Fruit fly (Drosophila melanogaster) whole organism, embryonic: ENCODE results near the gene CG4586.

Source experiments
- Adf1 ChIP-seq: fragments of 200-800 bp; sonication (Bioruptor generic); IDR thresholded peaks from 2 replicates; pipeline ENCODE4 v1.3.6; 2022; ENCODE audit warnings: missing biosample characterization, missing genetic modification characterization
- CG10462 ChIP-seq: fragments of 200-800 bp; sonication (Bioruptor generic); optimal IDR thresholded peaks from 2 replicates; lab custom pipeline; 2016; ENCODE audit warnings: missing biosample characterization, missing genetic modification characterization
- CG11560 ChIP-seq: fragments of 200-800 bp; sonication (Bioruptor generic); IDR thresholded peaks from 3 replicates; pipeline ENCODE4 v1.3.6; 2022; ENCODE audit warnings: missing biosample characterization, missing genetic modification characterization
- CG12104 ChIP-seq: fragments of 200-800 bp; sonication (Bioruptor generic); optimal IDR thresholded peaks from 3 replicates; lab custom pipeline; 2016; ENCODE audit warnings: missing biosample characterization, missing genetic modification characterization
- CG12236 ChIP-seq: fragments of 200-800 bp; sonication (Bioruptor generic); optimal IDR thresholded peaks from 2 replicates; lab custom pipeline; 2016; ENCODE audit warnings: missing biosample characterization, missing genetic modification characterization
- CG1233 ChIP-seq: fragments of 200-800 bp; sonication (Bioruptor generic); optimal IDR thresholded peaks from 4 replicates; lab custom pipeline; 2018; ENCODE audit warnings: missing biosample characterization, mild to moderate bottlenecking, missing genetic modification characterization
- CG13287 ChIP-seq: fragments of 200-800 bp; sonication (Bioruptor generic); IDR thresholded peaks from 2 replicates; pipeline ENCODE4 v1.3.6; 2022; ENCODE audit warnings: missing biosample characterization, missing genetic modification characterization; ENCODE audit not compliant: partially characterized antibody
- CG14965 ChIP-seq: fragments of 200-800 bp; sonication (Bioruptor generic); optimal IDR thresholded peaks from 2 replicates; lab custom pipeline; 2016; ENCODE audit warnings: missing biosample characterization, missing genetic modification characterization, borderline replicate concordance
- CG2202 ChIP-seq: fragments of 200-800 bp; sonication (Bioruptor generic); optimal IDR thresholded peaks from 2 replicates; lab custom pipeline; 2018; ENCODE audit warnings: missing biosample characterization, mild to moderate bottlenecking, missing genetic modification characterization
- CG2678 ChIP-seq: fragments of 200-800 bp; sonication (Bioruptor generic); optimal IDR thresholded peaks from 3 replicates; lab custom pipeline; 2019; ENCODE audit warnings: missing biosample characterization, mild to moderate bottlenecking, missing genetic modification characterization, moderate library complexity
- CG31365 ChIP-seq: fragments of 200-800 bp; sonication (Bioruptor generic); optimal IDR thresholded peaks from 2 replicates; lab custom pipeline; 2018; ENCODE audit warnings: missing biosample characterization, mild to moderate bottlenecking, missing genetic modification characterization
- CG32767 ChIP-seq: fragments of 200-800 bp; sonication (Bioruptor generic); IDR thresholded peaks from 2 replicates; pipeline ENCODE4 v1.3.6; 2022; ENCODE audit warnings: missing biosample characterization, missing genetic modification characterization
- CG3407 ChIP-seq: fragments of 200-800 bp; sonication (Bioruptor generic); optimal IDR thresholded peaks from 2 replicates; lab custom pipeline; 2018; ENCODE audit warnings: missing biosample characterization, mild to moderate bottlenecking, missing genetic modification characterization
- CG4854 ChIP-seq: fragments of 200-800 bp; sonication (Bioruptor generic); optimal IDR thresholded peaks from 2 replicates; lab custom pipeline; 2016; ENCODE audit warnings: missing biosample characterization, missing genetic modification characterization, inconsistent platforms
- CG6654 ChIP-seq: fragments of 200-800 bp; sonication (Bioruptor generic); optimal IDR thresholded peaks from 2 replicates; lab custom pipeline; 2017; ENCODE audit warnings: missing biosample characterization, mild to moderate bottlenecking, missing genetic modification characterization
- CG7839 ChIP-seq: fragments of 200-800 bp; sonication (Bioruptor generic); optimal IDR thresholded peaks from 3 replicates; lab custom pipeline; 2018; ENCODE audit warnings: missing biosample characterization, mild to moderate bottlenecking, missing genetic modification characterization, moderate library complexity
- CG7987 ChIP-seq: fragments of 200-800 bp; sonication (Bioruptor generic); optimal IDR thresholded peaks from 2 replicates; lab custom pipeline; 2018; ENCODE audit warnings: missing biosample characterization, mild to moderate bottlenecking, missing genetic modification characterization, moderate library complexity
- CHES-1-like ChIP-seq: fragments of 200-800 bp; sonication (Bioruptor generic); optimal IDR thresholded peaks from 2 replicates; lab custom pipeline; 2016; ENCODE audit warnings: missing biosample characterization, missing genetic modification characterization
- Fer3 ChIP-seq: fragments of 200-800 bp; sonication (Bioruptor generic); optimal IDR thresholded peaks from 2 replicates; lab custom pipeline; 2018; ENCODE audit warnings: missing biosample characterization, mild to moderate bottlenecking, missing genetic modification characterization, moderate library complexity
- MTF-1 ChIP-seq: fragments of 200-800 bp; sonication (Bioruptor generic); optimal IDR thresholded peaks from 2 replicates; lab custom pipeline; 2018; ENCODE audit warnings: missing biosample characterization, mild to moderate bottlenecking, missing genetic modification characterization, borderline replicate concordance
- PHDP ChIP-seq: fragments of 200-800 bp; sonication (Bioruptor generic); optimal IDR thresholded peaks from 3 replicates; lab custom pipeline; 2018; ENCODE audit warnings: missing biosample characterization, mild to moderate bottlenecking, missing genetic modification characterization, moderate library complexity
- Rfx ChIP-seq: fragments of 200-800 bp; sonication (Bioruptor generic); IDR thresholded peaks from 2 replicates; pipeline ENCODE4 v1.3.6; 2022; ENCODE audit warnings: missing biosample characterization, missing genetic modification characterization
- Sin3A ChIP-seq: fragments of >200 bp; optimal IDR thresholded peaks from 2 replicates; lab custom pipeline; 2018
- Spps ChIP-seq: fragments of 200-800 bp; sonication (Bioruptor generic); optimal IDR thresholded peaks from 2 replicates; lab custom pipeline; 2018; ENCODE audit warnings: missing biosample characterization, mild to moderate bottlenecking, missing genetic modification characterization
- ac ChIP-seq: fragments of 200-800 bp; sonication (Bioruptor generic); optimal IDR thresholded peaks from 3 replicates; lab custom pipeline; 2017; ENCODE audit warnings: missing biosample characterization, mild to moderate bottlenecking, missing genetic modification characterization
- az2 ChIP-seq: fragments of 200-800 bp; sonication (Bioruptor generic); optimal IDR thresholded peaks from 3 replicates; lab custom pipeline; 2016; ENCODE audit warnings: missing biosample characterization, missing genetic modification characterization
- bcd ChIP-seq: fragments of 200-800 bp; sonication (Bioruptor generic); optimal IDR thresholded peaks from 2 replicates; lab custom pipeline; 2017; ENCODE audit warnings: missing biosample characterization, mild to moderate bottlenecking, missing genetic modification characterization
- cad ChIP-seq: fragments of >200 bp; optimal IDR thresholded peaks from 2 replicates; lab custom pipeline; 2017; ENCODE audit warnings: missing biosample characterization, missing genetic modification characterization
- cas ChIP-seq: fragments of 200-800 bp; sonication (Bioruptor generic); IDR thresholded peaks from 2 replicates; pipeline ENCODE4 v1.3.6; 2022; ENCODE audit warnings: missing biosample characterization, missing genetic modification characterization
- dm ChIP-seq: fragments of 200-800 bp; sonication (Bioruptor generic); optimal IDR thresholded peaks from 3 replicates; lab custom pipeline; 2016; ENCODE audit warnings: missing biosample characterization, missing genetic modification characterization
- dmrt11E ChIP-seq: fragments of 200-800 bp; sonication (Bioruptor generic); optimal IDR thresholded peaks from 3 replicates; lab custom pipeline; 2018; ENCODE audit warnings: missing biosample characterization, mild to moderate bottlenecking, missing genetic modification characterization, moderate library complexity
- ftz-f1 ChIP-seq: fragments of 200-800 bp; sonication (Bioruptor generic); optimal IDR thresholded peaks from 2 replicates; lab custom pipeline; 2016; ENCODE audit warnings: missing biosample characterization, missing genetic modification characterization
- gcm2 ChIP-seq: fragments of 200-800 bp; sonication (Bioruptor generic); optimal IDR thresholded peaks from 2 replicates; lab custom pipeline; 2016; ENCODE audit warnings: missing biosample characterization, missing genetic modification characterization
- hbn ChIP-seq: fragments of 200-800 bp; sonication (Bioruptor generic); IDR thresholded peaks from 2 replicates; pipeline ENCODE4 v1.3.6; 2022; ENCODE audit warnings: missing biosample characterization, missing genetic modification characterization; ENCODE audit not compliant: partially characterized antibody
- lov ChIP-seq, 2 experiments: fragments of 200-800 bp in 1 of 2; fragments of >200 bp in 1 of 2; sonication (Bioruptor generic) in 1 of 2; IDR thresholded peaks in 1 of 2; optimal IDR thresholded peaks in 1 of 2; 2 replicates in 1 of 2; 3 replicates in 1 of 2; pipeline versions ENCODE4 v1.3.6 to Lab custom; 2017 to 2022; ENCODE audit warnings: missing biosample characterization in 1 of 2, missing genetic modification characterization in 1 of 2
- luna ChIP-seq: fragments of 200-800 bp; sonication (Bioruptor generic); optimal IDR thresholded peaks from 2 replicates; lab custom pipeline; 2016; ENCODE audit warnings: missing biosample characterization, missing genetic modification characterization
- maf-S ChIP-seq: fragments of 200-800 bp; sonication (Bioruptor generic); optimal IDR thresholded peaks from 2 replicates; lab custom pipeline; 2016; ENCODE audit warnings: missing biosample characterization, missing genetic modification characterization
- nau ChIP-seq: fragments of 200-800 bp; sonication (Bioruptor generic); optimal IDR thresholded peaks from 3 replicates; lab custom pipeline; 2017; ENCODE audit warnings: missing biosample characterization, mild to moderate bottlenecking, missing genetic modification characterization, missing genetic modification reagents
- nom ChIP-seq: fragments of 200-800 bp; sonication (Bioruptor generic); optimal IDR thresholded peaks from 2 replicates; lab custom pipeline; 2017; ENCODE audit warnings: missing biosample characterization, missing genetic modification characterization, mild to moderate bottlenecking, moderate library complexity, missing genetic modification reagents
- oc ChIP-seq: fragments of 200-800 bp; sonication (Bioruptor generic); optimal IDR thresholded peaks from 2 replicates; lab custom pipeline; 2018; ENCODE audit warnings: missing biosample characterization, mild to moderate bottlenecking, missing genetic modification characterization, moderate library complexity
- odd ChIP-seq: fragments of 200-800 bp; sonication (Bioruptor generic); optimal IDR thresholded peaks from 2 replicates; lab custom pipeline; 2017; ENCODE audit warnings: missing biosample characterization, mild to moderate bottlenecking, missing genetic modification characterization
- pho ChIP-seq: fragments of 200-800 bp; sonication (Bioruptor generic); optimal IDR thresholded peaks from 2 replicates; lab custom pipeline; 2016; ENCODE audit warnings: missing biosample characterization, missing genetic modification characterization
- run ChIP-seq: fragments of 200-800 bp; sonication (Bioruptor generic); optimal IDR thresholded peaks from 3 replicates; lab custom pipeline; 2018; ENCODE audit warnings: missing biosample characterization, mild to moderate bottlenecking, missing genetic modification characterization
- stwl ChIP-seq: fragments of 200-800 bp; sonication (Bioruptor generic); optimal IDR thresholded peaks from 3 replicates; lab custom pipeline; 2018; ENCODE audit warnings: missing biosample characterization, mild to moderate bottlenecking, missing genetic modification characterization, moderate library complexity
- vvl ChIP-seq: fragments of 200-800 bp; sonication (Bioruptor generic); IDR thresholded peaks from 2 replicates; pipeline ENCODE4 v1.3.6; 2022; ENCODE audit warnings: missing biosample characterization, missing genetic modification characterization
- wdn ChIP-seq: fragments of 200-800 bp; sonication (Bioruptor generic); IDR thresholded peaks from 2 replicates; pipeline ENCODE4 v1.3.6; 2022; ENCODE audit warnings: missing biosample characterization, missing genetic modification characterization
- wor ChIP-seq: fragments of 200-800 bp; sonication (Bioruptor generic); IDR thresholded peaks from 2 replicates; pipeline ENCODE4 v1.3.6; 2022; ENCODE audit warnings: missing biosample characterization, missing genetic modification characterization
- zen ChIP-seq: fragments of 200-800 bp; sonication (Bioruptor generic); optimal IDR thresholded peaks from 3 replicates; lab custom pipeline; 2018; ENCODE audit warnings: missing biosample characterization, mild to moderate bottlenecking, missing genetic modification characterization, moderate library complexity
- zen2 ChIP-seq: fragments of 200-800 bp; sonication (Bioruptor generic); IDR thresholded peaks from 3 replicates; pipeline ENCODE4 v1.3.6; 2022; ENCODE audit warnings: missing biosample characterization, missing genetic modification characterization; ENCODE audit not compliant: partially characterized antibody

CG4586 gene

dm6 chrX:7004101-7004700, 34.5 kb downstream of the CG4586 start (continued):
- TF ChIP-seq cad (GFP tag; lab: Kevin White, UChicago) = peak; percentile 4
- TF ChIP-seq odd (GFP tag; lab: Kevin White, UChicago) = peak; percentile 90
- TF ChIP-seq dmrt11E (tag; lab: Kevin White, UChicago) = peak; percentile 90
- TF ChIP-seq Sin3A (lab: Kevin White, UChicago) = no peak
- peak; percentile 79 for TF ChIP-seq bcd (GFP tag; lab: Kevin White, UChicago)
- no peak for TF ChIP-seq nom (GFP tag; lab: Kevin White, UChicago)
- TF ChIP-seq wdn = peak; percentile 67
- TF ChIP-seq CG7839 (tag; lab: Kevin White, UChicago) = peak; percentile 64
- peak; percentile 88 for TF ChIP-seq CG2678
- peak; percentile 85 for TF ChIP-seq CG14965 (GFP tag; lab: Kevin White, UChicago)
- peak; percentile 86 for TF ChIP-seq Spps
- TF ChIP-seq lov (optimal IDR thresholded peaks at IDR 0.05; lab: Kevin White, UChicago) = no peak
- peak; percentile 91 for TF ChIP-seq lov (GFP tag; IDR thresholded peaks at IDR 0.05; lab: Robert Waterston, UW)
- TF ChIP-seq zen2 (GFP tag; lab: Robert Waterston, UW) = no peak
- peak; percentile 74 for TF ChIP-seq zen
- peak; percentile 96 for TF ChIP-seq CG3407
- TF ChIP-seq luna (GFP tag; lab: Kevin White, UChicago) = peak; percentile 23
- TF ChIP-seq CHES-1-like (GFP tag; lab: Kevin White, UChicago) = peak; percentile 91
- TF ChIP-seq CG31365 = peak; percentile 77
- no peak for TF ChIP-seq wor (GFP tag; lab: Robert Waterston, UW)
- TF ChIP-seq PHDP (tag; lab: Kevin White, UChicago) = peak; percentile 78
- peak; percentile 91 for TF ChIP-seq CG1233 (GFP tag; lab: Kevin White, UChicago)
- TF ChIP-seq oc (tag; lab: Kevin White, UChicago) = peak; percentile 72
- peak; percentile 84 for TF ChIP-seq CG7987 (GFP tag; lab: Kevin White, UChicago)
- peak; percentile 79 for TF ChIP-seq vvl (GFP tag; lab: Robert Waterston, UW)
- peak; percentile 64 for TF ChIP-seq Rfx (GFP tag; lab: Robert Waterston, UW)
- TF ChIP-seq hbn (GFP tag; lab: Robert Waterston, UW) = no peak
- TF ChIP-seq dm = peak; percentile 72
- TF ChIP-seq maf-S (GFP tag; lab: Kevin White, UChicago) = peak; percentile 80
- TF ChIP-seq ac (GFP tag; lab: Kevin White, UChicago) = peak; percentile 98
- peak; percentile 32 for TF ChIP-seq CG6654 (GFP tag; lab: Kevin White, UChicago)
- no peak for TF ChIP-seq CG13287 (GFP tag; lab: Robert Waterston, UW)
- peak; percentile 97 for TF ChIP-seq CG2202 (tag; lab: Kevin White, UChicago)
- peak; percentile 48 for TF ChIP-seq run (tag; lab: Kevin White, UChicago)
- TF ChIP-seq Adf1 = 0 out of 2 replicates have a peak, but pooled peaks have one; percentile 10
- peak; percentile 65 for TF ChIP-seq CG32767
- peak; percentile 87 for TF ChIP-seq CG10462 (GFP tag; lab: Kevin White, UChicago)
- TF ChIP-seq pho = peak; percentile 63
- TF ChIP-seq nau (GFP tag; lab: Kevin White, UChicago) = peak; percentile 83
- TF ChIP-seq CG11560 (tag; lab: Robert Waterston, UW) = no peak
- no peak for TF ChIP-seq ftz-f1
- TF ChIP-seq Fer3 (tag; lab: Kevin White, UChicago) = peak; percentile 67
- TF ChIP-seq CG12236 = peak; percentile 97
- peak; percentile 53 for TF ChIP-seq stwl (tag; lab: Kevin White, UChicago)
- peak; percentile 87 for TF ChIP-seq CG12104 (GFP tag; lab: Kevin White, UChicago)
- TF ChIP-seq az2 (GFP tag; lab: Kevin White, UChicago) = peak; percentile 42
- peak; percentile 40; the same call in 1 of the 2 replicates for TF ChIP-seq cas
- TF ChIP-seq MTF-1 = peak; percentile 94
- peak; percentile 66 for TF ChIP-seq CG4854
- peak; percentile 71 for TF ChIP-seq gcm2 (GFP tag; lab: Kevin White, UChicago)
